Worm (Caenorhabditis elegans): Measurements from ENCODE around the gene C55C3.1.

C55C3.1 gene

DNA sequence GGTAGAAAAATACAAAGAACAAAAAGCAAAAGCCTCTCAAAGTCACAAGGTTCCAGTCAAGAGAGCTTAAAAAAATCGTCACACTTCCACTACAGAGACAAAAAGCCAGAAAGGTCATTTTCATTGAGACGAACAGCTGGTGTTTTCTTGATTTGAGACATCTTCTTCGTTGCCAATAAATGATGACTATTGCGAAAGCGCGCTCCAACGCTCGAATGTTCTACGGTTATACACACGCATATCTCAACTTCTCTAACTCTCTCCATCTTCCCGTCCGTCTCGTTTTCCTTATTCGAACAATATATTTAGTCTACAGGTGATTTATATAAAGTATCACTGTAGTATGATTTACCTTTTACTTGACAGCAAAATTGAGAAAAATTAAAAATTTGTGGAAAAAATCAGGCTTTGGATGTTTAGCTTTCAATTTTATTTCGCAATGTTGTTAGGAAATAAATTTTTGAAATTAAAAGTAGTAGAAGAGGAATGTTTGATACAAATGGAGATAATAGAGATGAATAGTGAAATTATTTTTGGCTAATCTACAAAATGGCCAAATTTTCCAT, 43.5 kb upstream of the C55C3.1 start (continued):
- TF ChIP-seq pqm-1 (tag; optimal IDR thresholded peaks at IDR 0.05) = no peak
- TF ChIP-seq zag-1 (tag; optimal IDR thresholded peaks at IDR 0.05) = no peak
- no peak for TF ChIP-seq C04F5.9 (tag; optimal IDR thresholded peaks at IDR 0.05)
- no peak for TF ChIP-seq tlp-1 (tag; optimal IDR thresholded peaks at IDR 0.05)
- no peak for TF ChIP-seq ces-1 (GFP tag; optimal IDR thresholded peaks at IDR 0.05)
- peak; percentile 63 for TF ChIP-seq snu-23 (GFP tag; optimal IDR thresholded peaks at IDR 0.05)
- TF ChIP-seq unc-98 (GFP tag; IDR thresholded peaks at IDR 0.05) = no peak
- no peak for TF ChIP-seq unc-86 (tag; optimal IDR thresholded peaks at IDR 0.05)
- peak in 1 of 2 experiments; percentile 54 for TF ChIP-seq mdl-1 (tag; optimal IDR thresholded peaks at IDR 0.05)
- no peak for TF ChIP-seq grh-1 (GFP tag; IDR thresholded peaks at IDR 0.05)
- no peak for TF ChIP-seq lin-13 (GFP tag; optimal IDR thresholded peaks at IDR 0.05)
- TF ChIP-seq pag-3 (tag; optimal IDR thresholded peaks at IDR 0.05; ENCODE audit: borderline replicate concordance, insufficient read depth) = no peak

DNA sequence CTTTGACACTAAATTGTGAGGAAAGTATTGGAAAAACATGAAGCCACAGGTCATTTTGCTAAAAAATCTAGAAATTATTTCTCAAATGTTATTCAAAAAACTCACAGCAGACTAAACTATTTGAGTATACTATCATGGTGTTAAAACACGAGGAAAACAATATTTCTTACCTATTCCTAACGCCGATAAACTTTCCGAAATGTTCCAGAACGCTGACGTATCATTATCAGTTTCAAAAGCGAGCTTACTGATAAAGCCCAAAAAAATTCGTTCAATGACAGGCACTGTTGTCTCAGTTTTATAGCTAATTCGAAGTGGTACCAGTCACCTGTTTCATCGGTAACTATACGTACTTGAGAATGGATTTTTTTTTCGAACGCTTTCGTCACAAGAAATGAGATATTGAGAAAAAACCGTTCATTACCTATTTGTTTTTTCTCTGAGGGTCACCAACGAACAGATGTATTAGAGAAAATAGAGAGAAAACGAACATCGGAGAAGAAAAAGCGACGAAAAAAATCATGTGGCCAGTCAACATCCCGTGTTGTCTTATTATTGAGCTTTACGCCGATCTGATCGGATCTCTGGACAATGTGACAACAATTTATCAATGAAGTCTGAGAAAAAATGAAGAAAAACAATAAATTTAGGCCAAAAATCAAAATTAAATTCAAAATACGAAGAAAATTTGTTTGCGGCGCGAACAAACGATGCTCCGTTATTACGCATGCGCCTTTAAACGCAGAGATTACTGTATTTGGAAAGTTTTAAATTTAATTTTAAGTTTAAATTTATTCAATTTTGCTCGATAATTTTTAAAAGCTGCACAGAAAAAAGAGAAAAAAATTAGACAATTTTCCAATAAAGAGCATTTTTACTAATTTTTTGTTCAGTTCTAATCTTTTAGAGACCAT, 42.5 kb upstream of the C55C3.1 start:
- TF ChIP-seq nhr-85 (tag) = no peak
- TF ChIP-seq elt-2 (tag; optimal IDR thresholded peaks at IDR 0.05) = peak; percentile 40
- peak; percentile 12 for TF ChIP-seq nhr-71 (tag; optimal IDR thresholded peaks at IDR 0.05)
- no peak for TF ChIP-seq zag-1 (tag; optimal IDR thresholded peaks at IDR 0.05)
- no peak for TF ChIP-seq egl-27 (tag; optimal IDR thresholded peaks at IDR 0.05)

DNA sequence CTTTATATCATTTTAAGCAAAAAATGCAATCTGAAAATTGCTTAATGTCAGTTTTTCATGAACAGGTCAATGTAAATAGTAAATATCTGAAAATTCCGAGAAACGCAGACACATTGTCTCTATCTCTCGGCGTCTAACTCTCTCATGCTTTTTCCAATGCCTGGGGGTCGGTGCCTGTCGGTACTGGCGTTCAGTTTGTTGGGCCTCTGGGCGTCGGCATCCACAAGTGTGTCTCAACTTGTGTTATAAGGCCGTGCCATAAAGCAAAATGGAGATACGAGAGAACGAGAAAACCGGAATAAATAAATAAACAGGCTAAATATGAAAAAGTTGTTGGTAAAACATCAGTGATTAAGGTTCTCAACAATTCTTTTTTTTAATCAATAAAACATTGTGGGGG, 41.7 kb upstream of the C55C3.1 start:
- TF ChIP-seq mep-1 (tag; optimal IDR thresholded peaks at IDR 0.05) (peak; percentile 39), aha-1 (tag; optimal IDR thresholded peaks at IDR 0.05) (no peak), zip-4 (GFP tag; optimal IDR thresholded peaks at IDR 0.05) (no peak), C04F5.9 (tag; optimal IDR thresholded peaks at IDR 0.05) (no peak), ztf-11 (tag; optimal IDR thresholded peaks at IDR 0.05) (no peak), ceh-82 (tag; optimal IDR thresholded peaks at IDR 0.05) (peak in 1 of 3 experiments; percentile 4), lin-14 (GFP tag; optimal IDR thresholded peaks at IDR 0.05) (peak; percentile 57)

DNA sequence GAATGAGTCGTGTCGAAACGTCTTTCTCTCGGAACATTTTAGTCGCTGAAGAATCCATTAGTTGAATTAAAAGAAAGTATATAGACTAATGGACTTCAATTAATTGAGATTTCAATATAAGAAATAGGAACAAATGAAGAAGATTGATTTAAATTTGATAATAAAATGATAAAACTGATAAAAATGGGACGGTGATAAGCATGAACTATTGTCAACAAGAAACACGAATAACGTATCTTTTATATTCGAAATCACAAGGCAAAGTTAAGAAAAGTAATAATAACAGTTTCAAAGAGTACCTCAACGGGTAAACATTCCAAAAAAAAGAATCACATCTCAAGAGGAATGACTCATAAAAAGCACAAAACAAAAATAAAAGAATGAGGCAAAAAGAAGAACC, 39.4 kb upstream of the C55C3.1 start, which contains the start of gene T19E7.6:
TSS of gene T19E7.6 (minus strand) at position 45 of the 400 bp plus-strand sequence.
- TF ChIP-seq elt-3 (tag; optimal IDR thresholded peaks at IDR 0.05) (peak in 1 of 6 experiments; percentile 45), alr-1 (tag; optimal IDR thresholded peaks at IDR 0.05; ENCODE audit: borderline replicate concordance) (no peak), nhr-76 (tag; optimal IDR thresholded peaks at IDR 0.05) (no peak)

DNA sequence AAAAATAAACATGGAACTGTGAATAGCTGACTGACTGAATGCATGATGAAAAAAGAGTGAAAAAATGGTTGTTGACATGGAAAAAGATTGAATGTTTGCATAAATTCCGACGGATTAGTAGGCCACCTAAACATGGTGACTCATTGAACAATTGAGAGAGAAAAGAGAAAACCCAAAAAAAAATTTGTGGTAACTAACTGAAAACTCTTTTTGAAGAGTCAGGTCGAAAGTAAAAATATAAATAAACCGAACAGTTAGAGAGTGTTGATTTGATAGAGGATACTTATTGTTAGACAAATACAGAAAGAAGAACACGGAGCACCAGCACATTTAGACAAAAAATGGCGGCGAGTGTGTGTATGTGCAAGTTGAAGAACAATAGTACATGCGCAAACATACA, 37.6 kb upstream of the C55C3.1 start:
- TF ChIP-seq irx-1 (tag; optimal IDR thresholded peaks at IDR 0.05) = no peak
- TF ChIP-seq nhr-85 (tag) = peak; percentile 57

DNA sequence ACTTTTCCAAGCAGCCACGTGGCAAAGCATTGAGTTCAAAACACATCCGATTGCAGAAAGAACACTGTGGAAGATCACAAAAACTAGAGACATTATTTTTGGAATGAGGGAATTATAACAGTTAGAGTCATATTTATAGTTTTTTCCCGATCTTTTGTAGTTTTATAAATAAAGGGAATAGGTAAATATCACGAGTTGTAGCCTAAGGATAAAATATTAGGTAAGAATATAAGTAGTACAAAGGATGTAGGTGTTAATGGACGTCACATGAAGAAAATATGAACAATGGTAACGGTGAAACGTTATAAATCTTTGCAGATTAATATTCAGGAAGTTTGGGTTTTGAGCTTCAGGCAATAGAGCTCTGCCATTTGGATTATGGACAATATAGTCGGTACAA, 34.5 kb upstream of the C55C3.1 start, which contains the start of gene srd-5:
TSS of gene srd-5 (minus strand) at position 101 of the 400 bp plus-strand sequence.
- TF ChIP-seq ceh-82 (tag; optimal IDR thresholded peaks at IDR 0.05) (no peak), ces-1 (GFP tag; optimal IDR thresholded peaks at IDR 0.05) (no peak), nhr-11 (tag; optimal IDR thresholded peaks at IDR 0.05) (no peak), aly-2 (tag; optimal IDR thresholded peaks at IDR 0.05) (no peak), fkh-4 (tag; optimal IDR thresholded peaks at IDR 0.05; ENCODE audit: borderline replicate concordance) (no peak), F16B12.6 (tag; optimal IDR thresholded peaks at IDR 0.05) (no peak), snpc-4 (tag; optimal IDR thresholded peaks at IDR 0.05) (no peak), ceh-90 (tag; optimal IDR thresholded peaks at IDR 0.05) (no peak), swsn-7 (tag; optimal IDR thresholded peaks at IDR 0.05) (no peak), nhr-90 (tag; optimal IDR thresholded peaks at IDR 0.05; ENCODE audit: poor library complexity) (no peak), efl-1 (optimal IDR thresholded peaks at IDR 0.05) (no peak), efl-1 (GFP tag; optimal IDR thresholded peaks at IDR 0.05 in 1 of 2) (no peak), efl-3 (GFP tag; optimal IDR thresholded peaks at IDR 0.05) (no peak)
